Worm (Caenorhabditis elegans) whole organism, mixed stage, embryonic: Measurements from ENCODE around the gene W06H8.6.

ENCODE experiments used
- M03D4.4 ChIP-seq: sonication (generic microtip); optimal IDR thresholded peaks from 2 replicates; lab custom pipeline; 2017; ENCODE audit warnings: mild to moderate bottlenecking, missing genetic modification characterization, missing compliant biosample characterization
- bed-3 ChIP-seq: fragments of 200-800 bp; sonication (Bioruptor generic); optimal IDR thresholded peaks from 3 replicates; lab custom pipeline; 2018; ENCODE audit warnings: mild to moderate bottlenecking, missing genetic modification characterization, moderate library complexity, missing compliant biosample characterization
- blmp-1 ChIP-seq: fragments of 150-350 bp; optimal IDR thresholded peaks from 2 replicates; lab custom pipeline; 2014; ENCODE audit warnings: missing biosample characterization, missing genetic modification characterization
- ceh-39 ChIP-seq: fragments of 150-350 bp; optimal IDR thresholded peaks from 2 replicates; lab custom pipeline; 2014; ENCODE audit warnings: missing biosample characterization, missing genetic modification characterization
- ceh-43 ChIP-seq: fragments of 200-800 bp; sonication (Bioruptor generic); optimal IDR thresholded peaks from 2 replicates; lab custom pipeline; 2018; ENCODE audit warnings: mild to moderate bottlenecking, missing genetic modification characterization, moderate library complexity, missing compliant biosample characterization
- ceh-83 ChIP-seq: fragments of 200-800 bp; sonication (Bioruptor generic); optimal IDR thresholded peaks from 2 replicates; lab custom pipeline; 2018; ENCODE audit warnings: mild to moderate bottlenecking, missing genetic modification characterization, missing compliant biosample characterization
- ces-1 ChIP-seq: fragments of 150-350 bp; optimal IDR thresholded peaks from 2 replicates; lab custom pipeline; 2014; ENCODE audit warnings: missing biosample characterization, missing genetic modification reagents, missing genetic modification characterization
- cnd-1 ChIP-seq: fragments of 200-800 bp; sonication (Bioruptor generic); optimal IDR thresholded peaks from 2 replicates; lab custom pipeline; 2018; ENCODE audit warnings: mild to moderate bottlenecking, missing genetic modification characterization, missing compliant biosample characterization
- drap-1 ChIP-seq: fragments of 200-800 bp; sonication (Bioruptor generic); optimal IDR thresholded peaks from 3 replicates; lab custom pipeline; 2018; ENCODE audit warnings: mild to moderate bottlenecking, missing genetic modification characterization, missing compliant biosample characterization
- elt-1 ChIP-seq: sonication (generic microtip); optimal IDR thresholded peaks from 2 replicates; lab custom pipeline; 2017; ENCODE audit warnings: missing genetic modification characterization, mild to moderate bottlenecking, missing compliant biosample characterization, antibody characterized with exemption, moderate library complexity, borderline replicate concordance; ENCODE audit not compliant: insufficient read depth
- elt-3 ChIP-seq: fragments of 150-350 bp; optimal IDR thresholded peaks from 2 replicates; lab custom pipeline; 2014; ENCODE audit warnings: missing biosample characterization, missing genetic modification characterization
- flh-1 ChIP-seq: fragments of 200-800 bp; sonication (Bioruptor generic); optimal IDR thresholded peaks from 2 replicates; lab custom pipeline; 2018; ENCODE audit warnings: mild to moderate bottlenecking, missing genetic modification characterization, moderate library complexity, missing compliant biosample characterization
- ham-2 ChIP-seq: fragments of 200-800 bp; sonication (Bioruptor generic); optimal IDR thresholded peaks from 2 replicates; lab custom pipeline; 2018; ENCODE audit warnings: mild to moderate bottlenecking, missing genetic modification characterization, missing compliant biosample characterization
- hlh-1 ChIP-seq: fragments of 150-350 bp; optimal IDR thresholded peaks from 2 replicates; lab custom pipeline; 2014; ENCODE audit warnings: missing biosample characterization, missing genetic modification reagents, missing genetic modification characterization
- lin-13 ChIP-seq: fragments of 150-350 bp; optimal IDR thresholded peaks from 2 replicates; lab custom pipeline; 2014; ENCODE audit warnings: missing biosample characterization, missing genetic modification characterization
- lin-32 ChIP-seq: fragments of 200-800 bp; sonication (Bioruptor generic); optimal IDR thresholded peaks from 2 replicates; lab custom pipeline; 2018; ENCODE audit warnings: mild to moderate bottlenecking, missing genetic modification characterization, missing compliant biosample characterization
- lsy-2 ChIP-seq: fragments of 150-350 bp; optimal IDR thresholded peaks from 2 replicates; lab custom pipeline; 2014; ENCODE audit warnings: missing biosample characterization, missing genetic modification characterization
- mab-5 ChIP-seq: fragments of 150-350 bp; optimal IDR thresholded peaks from 2 replicates; lab custom pipeline; 2014; ENCODE audit warnings: missing biosample characterization, missing genetic modification characterization
- mep-1 ChIP-seq: fragments of 150-350 bp; optimal IDR thresholded peaks from 2 replicates; lab custom pipeline; 2017; ENCODE audit warnings: missing biosample characterization, missing genetic modification reagents, missing genetic modification characterization, inconsistent platforms
- mls-2 ChIP-seq: sonication (generic microtip); optimal IDR thresholded peaks from 2 replicates; lab custom pipeline; 2016; ENCODE audit warnings: mild to moderate bottlenecking, missing genetic modification characterization, moderate library complexity, missing compliant biosample characterization
- nhr-12 ChIP-seq: fragments of 150-350 bp; optimal IDR thresholded peaks from 2 replicates; lab custom pipeline; 2014; ENCODE audit warnings: missing biosample characterization, missing genetic modification characterization
- nhr-2 ChIP-seq: fragments of 150-350 bp; optimal IDR thresholded peaks from 2 replicates; lab custom pipeline; 2014; ENCODE audit warnings: missing biosample characterization, missing genetic modification characterization
- nhr-237 ChIP-seq: fragments of 150-350 bp; optimal IDR thresholded peaks from 2 replicates; lab custom pipeline; 2014; ENCODE audit warnings: missing biosample characterization, missing genetic modification characterization
- nhr-28 ChIP-seq: fragments of 150-350 bp; optimal IDR thresholded peaks from 2 replicates; lab custom pipeline; 2014; ENCODE audit warnings: missing biosample characterization, missing genetic modification characterization
- nhr-76 ChIP-seq: sonication (generic microtip); optimal IDR thresholded peaks from 2 replicates; lab custom pipeline; 2017; ENCODE audit warnings: missing biosample characterization, missing genetic modification characterization
- pha-4 ChIP-seq: fragments of 150-350 bp; optimal IDR thresholded peaks from 2 replicates; lab custom pipeline; 2018; ENCODE audit warnings: missing biosample characterization, missing genetic modification reagents, missing genetic modification characterization
- sem-2 ChIP-seq: fragments of 200-800 bp; sonication (Bioruptor generic); optimal IDR thresholded peaks from 2 replicates; lab custom pipeline; 2018; ENCODE audit warnings: mild to moderate bottlenecking, missing genetic modification characterization, missing compliant biosample characterization
- snpc-4 ChIP-seq: fragments of 150-350 bp; optimal IDR thresholded peaks from 2 replicates; lab custom pipeline; 2014; ENCODE audit warnings: missing biosample characterization, missing genetic modification characterization
- sptf-1 ChIP-seq: sonication (generic microtip); optimal IDR thresholded peaks from 2 replicates; lab custom pipeline; 2017; ENCODE audit warnings: mild to moderate bottlenecking, missing genetic modification characterization, moderate library complexity, missing compliant biosample characterization
- tbx-8 ChIP-seq: fragments of 200-800 bp; sonication (Bioruptor generic); optimal IDR thresholded peaks from 2 replicates; lab custom pipeline; 2018; ENCODE audit warnings: mild to moderate bottlenecking, missing genetic modification characterization, moderate library complexity, missing compliant biosample characterization
- unc-120 ChIP-seq: sonication (generic microtip); optimal IDR thresholded peaks from 2 replicates; lab custom pipeline; 2017; ENCODE audit warnings: missing genetic modification characterization, missing compliant biosample characterization; ENCODE audit not compliant: poor library complexity, severe bottlenecking
- unc-39 ChIP-seq: fragments of 150-350 bp; optimal IDR thresholded peaks from 2 replicates; lab custom pipeline; 2014; ENCODE audit warnings: missing biosample characterization, missing genetic modification characterization
- unc-62 ChIP-seq: fragments of 150-350 bp; optimal IDR thresholded peaks from 2 replicates; lab custom pipeline; 2014; ENCODE audit warnings: missing biosample characterization, missing genetic modification reagents, missing genetic modification characterization
- zip-8 ChIP-seq: fragments of 150-350 bp; optimal IDR thresholded peaks from 2 replicates; lab custom pipeline; 2014; ENCODE audit warnings: missing biosample characterization, missing genetic modification characterization
- ztf-11 ChIP-seq: fragments of 150-350 bp; optimal IDR thresholded peaks from 2 replicates; lab custom pipeline; 2014; ENCODE audit warnings: missing biosample characterization, missing genetic modification characterization

W06H8.6 gene

DNA sequence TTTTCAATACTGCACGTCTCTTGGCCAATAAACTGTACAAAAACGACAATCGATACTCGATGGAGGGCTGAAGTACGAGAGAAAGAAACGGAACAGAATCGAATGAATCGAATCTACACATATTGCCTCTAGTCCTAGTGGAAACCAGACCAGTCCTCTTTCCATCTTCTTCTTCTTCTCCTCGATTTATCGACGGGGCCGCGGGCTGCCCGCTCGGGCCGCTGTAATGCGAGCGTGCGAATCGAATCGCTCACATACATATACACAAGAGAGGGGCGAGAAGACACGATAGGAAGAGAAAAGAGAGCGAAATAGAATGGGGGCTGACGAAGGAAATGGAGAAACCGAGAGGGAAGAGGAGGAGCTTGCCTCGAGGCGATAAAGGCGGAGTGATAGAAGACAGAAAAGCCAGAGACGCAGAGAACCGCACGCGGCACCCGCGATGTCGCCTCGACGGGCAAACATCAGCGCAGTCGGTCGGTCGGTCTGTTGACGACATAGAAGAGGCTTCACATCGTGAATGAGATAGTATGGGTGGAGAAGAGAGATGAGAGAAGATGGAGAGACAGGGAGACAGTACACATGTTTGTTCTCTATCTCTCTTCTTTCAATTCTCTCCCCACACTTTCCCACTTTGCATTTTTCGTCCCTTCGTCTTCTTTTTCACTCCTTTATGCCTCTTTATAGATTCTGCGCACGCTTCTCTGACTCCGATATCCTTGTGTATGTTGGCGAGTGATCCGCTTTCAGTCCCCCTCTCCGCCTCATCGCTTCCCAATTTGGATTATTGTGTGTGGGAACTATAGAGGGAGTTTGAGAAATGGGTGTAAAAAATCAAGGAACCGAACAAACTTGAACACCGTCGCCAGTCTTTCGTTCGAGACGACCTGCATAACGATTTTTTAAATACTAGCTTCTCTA lies 776 bp upstream of the W06H8.6 start:
- TF ChIP-seq elt-1 (no peak), mls-2 (peak; percentile 83), zip-8 (no peak), mep-1 (tag; lab: Kevin White, UChicago) (peak; percentile 71), mab-5 (tag; lab: Kevin White, UChicago) (no peak), hlh-1 (tag; lab: Kevin White, UChicago) (peak; percentile 36), lsy-2 (tag; lab: Kevin White, UChicago) (peak; percentile 63), lin-13 (tag; lab: Kevin White, UChicago) (peak; percentile 62), unc-39 (tag; lab: Kevin White, UChicago) (no peak), ztf-11 (tag; lab: Kevin White, UChicago) (peak; percentile 66), nhr-28 (no peak), nhr-2 (no peak), bed-3 (peak; percentile 24), nhr-237 (tag; lab: Kevin White, UChicago) (peak; percentile 61), tbx-8 (peak; percentile 71), sptf-1 (tag; lab: Kevin White, UChicago) (peak; percentile 81), unc-62 (GFP tag; lab: Kevin White, UChicago) (peak; percentile 87), blmp-1 (tag; lab: Kevin White, UChicago) (peak; percentile 35), cnd-1 (peak; percentile 3), nhr-12 (peak; percentile 82), ceh-39 (tag; lab: Kevin White, UChicago) (peak; percentile 40), nhr-76 (tag; lab: Kevin White, UChicago) (no peak), pha-4 (tag; lab: Kevin White, UChicago) (peak; percentile 90), snpc-4 (tag; lab: Kevin White, UChicago) (no peak), unc-120 (tag; lab: Kevin White, UChicago) (peak; percentile 95), flh-1 (GFP tag; lab: Kevin White, UChicago) (no peak), ceh-43 (GFP tag; lab: Kevin White, UChicago) (no peak), sem-2 (GFP tag; lab: Kevin White, UChicago) (peak; percentile 8), ham-2 (peak; percentile 89), M03D4.4 (tag; lab: Kevin White, UChicago) (peak; percentile 64), lin-32 (GFP tag; lab: Kevin White, UChicago) (no peak), ces-1 (peak; percentile 73), elt-3 (peak; percentile 12), drap-1 (GFP tag; lab: Kevin White, UChicago) (peak; percentile 67), ceh-83 (GFP tag; lab: Kevin White, UChicago) (no peak)

DNA sequence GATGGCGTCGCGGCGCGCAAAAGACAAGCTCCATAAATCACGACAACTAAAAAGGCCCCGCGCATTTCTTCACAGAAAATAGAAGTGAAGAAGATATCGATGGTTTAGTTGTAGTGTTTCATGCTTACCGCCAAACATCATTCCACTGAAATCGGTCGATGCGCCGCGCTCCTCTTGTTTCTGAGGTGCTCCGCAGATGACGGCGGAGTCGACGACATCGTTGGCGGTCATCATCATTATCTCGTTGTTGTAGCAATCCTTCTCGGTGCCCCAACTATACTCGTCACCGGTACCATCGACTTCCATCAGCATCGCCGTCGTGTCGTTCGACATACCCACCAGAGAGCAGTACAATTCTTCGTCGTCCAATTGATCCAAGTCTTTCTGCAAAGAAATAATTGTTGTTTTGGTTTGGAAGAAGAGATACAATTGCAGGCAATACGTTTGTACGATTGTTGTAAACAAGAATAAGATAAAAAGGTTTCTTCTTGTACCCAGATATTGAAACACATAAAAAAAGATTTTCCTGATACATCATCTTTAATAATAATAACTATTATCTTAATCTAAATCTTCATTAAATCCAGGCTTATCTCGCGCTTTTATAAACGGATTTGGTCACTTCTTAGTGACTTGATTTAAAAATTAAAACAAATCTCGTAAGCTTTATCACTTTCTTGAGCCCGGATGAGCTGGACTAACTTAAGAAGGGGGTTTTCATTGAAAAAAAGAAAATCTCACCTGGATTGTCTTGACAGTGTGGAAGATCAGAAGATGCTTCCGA lies 873 bp downstream of the W06H8.6 start:
- no peak for TF ChIP-seq bed-3
- peak; percentile 27 for TF ChIP-seq ces-1

DNA sequence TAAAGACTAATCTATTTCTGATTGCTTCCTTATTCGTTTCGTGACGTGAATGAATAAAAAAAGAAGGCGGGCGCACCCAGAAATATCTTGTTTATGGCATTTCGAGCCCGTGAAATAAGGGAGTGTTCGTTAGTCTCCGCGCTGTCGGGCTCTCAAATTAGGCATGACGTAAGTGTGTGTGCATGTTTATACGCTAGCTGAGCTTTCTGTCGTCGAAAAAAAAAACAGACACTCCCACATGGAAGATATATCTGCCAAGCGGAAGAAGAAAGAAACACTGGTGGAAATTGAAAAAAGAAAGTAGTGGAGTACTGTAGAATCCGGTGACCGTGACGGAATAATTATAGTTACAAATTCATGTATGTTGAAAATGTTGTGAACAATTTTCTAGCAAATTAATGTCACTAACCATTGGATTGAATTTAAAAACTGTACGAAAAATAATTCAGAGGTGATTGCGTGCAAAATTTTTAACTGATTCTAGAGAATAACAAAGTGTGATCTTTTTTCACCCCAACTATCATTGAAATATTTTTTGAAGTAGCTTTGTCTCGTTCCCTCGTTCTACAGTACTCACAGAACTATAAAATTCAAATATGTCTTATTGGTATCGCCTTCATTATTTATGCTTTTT lies 1.7 kb downstream of the W06H8.6 start:
- TF ChIP-seq M03D4.4 (tag; lab: Kevin White, UChicago) = no peak
- TF ChIP-seq, all 35 proteins: peak for 0
